Fruit fly (Drosophila melanogaster) whole organism, embryonic: ENCODE results near the gene Tlk.

ENCODE experiments used
- CG10321 ChIP-seq: fragments of 200-800 bp; sonication (Bioruptor generic); IDR thresholded peaks from 2 replicates; pipeline ENCODE4 v1.3.6; 2022; ENCODE audit warnings: missing biosample characterization, missing genetic modification characterization
- CG11560 ChIP-seq: fragments of 200-800 bp; sonication (Bioruptor generic); IDR thresholded peaks from 3 replicates; pipeline ENCODE4 v1.3.6; 2022; ENCODE audit warnings: missing biosample characterization, missing genetic modification characterization
- CG11723 ChIP-seq: fragments of 200-800 bp; sonication (Bioruptor generic); optimal IDR thresholded peaks from 2 replicates; lab custom pipeline; 2017; ENCODE audit warnings: missing biosample characterization, mild to moderate bottlenecking, missing genetic modification characterization
- CG1233 ChIP-seq: fragments of 200-800 bp; sonication (Bioruptor generic); optimal IDR thresholded peaks from 4 replicates; lab custom pipeline; 2018; ENCODE audit warnings: missing biosample characterization, mild to moderate bottlenecking, missing genetic modification characterization
- CG14050 ChIP-seq: fragments of 200-800 bp; sonication (Bioruptor generic); IDR thresholded peaks from 3 replicates; pipeline ENCODE4 v1.3.6; 2022; ENCODE audit warnings: missing biosample characterization, missing genetic modification characterization
- CG14860 ChIP-seq: fragments of 200-800 bp; sonication (Bioruptor generic); IDR thresholded peaks from 3 replicates; pipeline ENCODE4 v1.3.6; 2022; ENCODE audit warnings: missing biosample characterization, missing genetic modification characterization; ENCODE audit not compliant: partially characterized antibody
- CG1602 ChIP-seq: fragments of 200-800 bp; sonication (Bioruptor generic); optimal IDR thresholded peaks from 3 replicates; lab custom pipeline; 2016; ENCODE audit warnings: missing biosample characterization, missing genetic modification characterization
- CG16779 ChIP-seq: fragments of 200-800 bp; sonication (Bioruptor generic); IDR thresholded peaks from 2 replicates; pipeline ENCODE4 v1.3.6; 2022; ENCODE audit warnings: missing biosample characterization, missing genetic modification characterization
- CG16813 ChIP-seq: fragments of 200-800 bp; sonication (Bioruptor generic); IDR thresholded peaks from 3 replicates; pipeline ENCODE4 v1.3.6; 2022; ENCODE audit warnings: missing biosample characterization, missing genetic modification characterization; ENCODE audit not compliant: partially characterized antibody
- CG2202 ChIP-seq: fragments of 200-800 bp; sonication (Bioruptor generic); optimal IDR thresholded peaks from 2 replicates; lab custom pipeline; 2018; ENCODE audit warnings: missing biosample characterization, mild to moderate bottlenecking, missing genetic modification characterization
- CG6689 ChIP-seq: fragments of 200-800 bp; sonication (Bioruptor generic); IDR thresholded peaks from 2 replicates; pipeline ENCODE4 v1.3.6; 2022; ENCODE audit warnings: missing biosample characterization, missing genetic modification characterization
- CG8765 ChIP-seq: fragments of 200-800 bp; sonication (Bioruptor generic); IDR thresholded peaks from 2 replicates; pipeline ENCODE4 v1.3.6; 2022; ENCODE audit warnings: missing biosample characterization, missing genetic modification characterization
- CG9817 ChIP-seq: fragments of 200-800 bp; sonication (Bioruptor generic); optimal IDR thresholded peaks from 2 replicates; lab custom pipeline; 2018; ENCODE audit warnings: missing biosample characterization, mild to moderate bottlenecking, missing genetic modification characterization, moderate library complexity
- Drgx ChIP-seq: fragments of 200-800 bp; sonication (Bioruptor generic); IDR thresholded peaks from 2 replicates; pipeline ENCODE4 v1.3.6; 2022; ENCODE audit warnings: missing biosample characterization, missing genetic modification characterization
- H2.0 ChIP-seq: fragments of 200-800 bp; sonication (Bioruptor generic); IDR thresholded peaks from 2 replicates; pipeline ENCODE4 v1.3.6; 2022; ENCODE audit warnings: missing biosample characterization, missing genetic modification characterization
- Hsf ChIP-seq: fragments of 200-800 bp; sonication (Bioruptor generic); optimal IDR thresholded peaks from 3 replicates; lab custom pipeline; 2016; ENCODE audit warnings: missing biosample characterization, missing genetic modification characterization
- Myb ChIP-seq: fragments of 200-800 bp; sonication (Bioruptor generic); optimal IDR thresholded peaks from 2 replicates; lab custom pipeline; 2016; ENCODE audit warnings: missing biosample characterization, missing genetic modification characterization
- NC2α ChIP-seq: fragments of 200-800 bp; sonication (Bioruptor generic); optimal IDR thresholded peaks from 2 replicates; lab custom pipeline; 2016; ENCODE audit warnings: missing biosample characterization, missing genetic modification characterization
- NC2β ChIP-seq: fragments of 200-800 bp; sonication (Bioruptor generic); optimal IDR thresholded peaks from 2 replicates; lab custom pipeline; 2016; ENCODE audit warnings: missing biosample characterization, missing genetic modification characterization
- Oaz ChIP-seq: fragments of 200-800 bp; sonication (Bioruptor generic); IDR thresholded peaks from 2 replicates; pipeline ENCODE4 v1.3.6; 2022; ENCODE audit warnings: missing biosample characterization, missing genetic modification characterization
- Rfx ChIP-seq: fragments of 200-800 bp; sonication (Bioruptor generic); IDR thresholded peaks from 2 replicates; pipeline ENCODE4 v1.3.6; 2022; ENCODE audit warnings: missing biosample characterization, missing genetic modification characterization
- Spps ChIP-seq: fragments of 200-800 bp; sonication (Bioruptor generic); optimal IDR thresholded peaks from 2 replicates; lab custom pipeline; 2018; ENCODE audit warnings: missing biosample characterization, mild to moderate bottlenecking, missing genetic modification characterization
- Usf ChIP-seq: fragments of 200-800 bp; sonication (Bioruptor generic); optimal IDR thresholded peaks from 2 replicates; lab custom pipeline; 2017; ENCODE audit warnings: missing genotype, missing biosample characterization, missing genetic modification characterization
- ap ChIP-seq: fragments of 200-800 bp; sonication (Bioruptor generic); IDR thresholded peaks from 2 replicates; pipeline ENCODE4 v1.3.6; 2022; ENCODE audit warnings: missing biosample characterization, missing genetic modification characterization
- ara ChIP-seq: fragments of 200-800 bp; sonication (Bioruptor generic); IDR thresholded peaks from 2 replicates; pipeline ENCODE4 v1.3.6; 2022; ENCODE audit warnings: missing biosample characterization, missing genetic modification characterization
- bowl ChIP-seq: fragments of 200-800 bp; sonication (Bioruptor generic); IDR thresholded peaks from 2 replicates; pipeline ENCODE4 v1.3.6; 2022; ENCODE audit warnings: missing biosample characterization, missing genetic modification characterization
- br ChIP-seq: fragments of >200 bp; optimal IDR thresholded peaks from 2 replicates; lab custom pipeline; 2017
- chinmo ChIP-seq: fragments of 200-800 bp; sonication (Bioruptor generic); IDR thresholded peaks from 4 replicates; pipeline ENCODE4 v1.3.6; 2022; ENCODE audit warnings: missing biosample characterization, missing genetic modification characterization; ENCODE audit not compliant: partially characterized antibody
- ci ChIP-seq: fragments of 200-800 bp; sonication (Bioruptor generic); IDR thresholded peaks from 3 replicates; pipeline ENCODE4 v1.3.6; 2022; ENCODE audit warnings: missing biosample characterization, missing genetic modification characterization
- danr ChIP-seq: fragments of 200-800 bp; sonication (Bioruptor generic); IDR thresholded peaks from 2 replicates; pipeline ENCODE4 v1.3.6; 2022; ENCODE audit warnings: missing biosample characterization, missing genetic modification characterization
- ftz-f1 ChIP-seq: fragments of 200-800 bp; sonication (Bioruptor generic); optimal IDR thresholded peaks from 2 replicates; lab custom pipeline; 2016; ENCODE audit warnings: missing biosample characterization, missing genetic modification characterization
- knrl ChIP-seq: fragments of 200-800 bp; sonication (Bioruptor generic); IDR thresholded peaks from 3 replicates; pipeline ENCODE4 v1.3.6; 2022; ENCODE audit warnings: missing biosample characterization, missing genetic modification characterization; ENCODE audit not compliant: partially characterized antibody
- lmd ChIP-seq: fragments of 200-800 bp; sonication (Bioruptor generic); IDR thresholded peaks from 2 replicates; pipeline ENCODE4 v1.3.6; 2022; ENCODE audit warnings: missing biosample characterization, missing genetic modification characterization
- onecut ChIP-seq: fragments of 200-800 bp; sonication (Bioruptor generic); IDR thresholded peaks from 2 replicates; pipeline ENCODE4 v1.3.6; 2022; ENCODE audit warnings: missing biosample characterization, missing genetic modification characterization
- rib ChIP-seq: fragments of 200-800 bp; sonication (Bioruptor generic); IDR thresholded peaks from 2 replicates; pipeline ENCODE4 v1.3.6; 2022; ENCODE audit warnings: missing biosample characterization, missing genetic modification characterization
- row ChIP-seq: fragments of 200-800 bp; sonication (Bioruptor generic); IDR thresholded peaks from 3 replicates; pipeline ENCODE4 v1.3.6; 2022; ENCODE audit warnings: missing biosample characterization, missing genetic modification characterization
- sens ChIP-seq: fragments of 200-800 bp; sonication (Bioruptor generic); peaks from one replicate; lab custom pipeline; 2016; ENCODE audit warnings: missing biosample characterization, missing genetic modification characterization
- slbo ChIP-seq: fragments of 200-800 bp; sonication (Bioruptor generic); IDR thresholded peaks from 2 replicates; pipeline ENCODE4 v1.3.6; 2022; ENCODE audit warnings: missing biosample characterization, missing genetic modification characterization
- slou ChIP-seq: fragments of 200-800 bp; sonication (Bioruptor generic); optimal IDR thresholded peaks from 3 replicates; lab custom pipeline; 2016; ENCODE audit warnings: missing biosample characterization, missing genetic modification characterization
- sna ChIP-seq: fragments of 200-800 bp; sonication (Bioruptor generic); IDR thresholded peaks from 2 replicates; pipeline ENCODE4 v1.3.6; 2022; ENCODE audit warnings: missing biosample characterization, missing genetic modification characterization; ENCODE audit not compliant: partially characterized antibody
- sob ChIP-seq: fragments of 200-800 bp; sonication (Bioruptor generic); IDR thresholded peaks from 2 replicates; pipeline ENCODE4 v1.3.6; 2022; ENCODE audit warnings: missing biosample characterization, missing genetic modification characterization
- ssp ChIP-seq: fragments of 200-800 bp; sonication (Bioruptor generic); IDR thresholded peaks from 2 replicates; pipeline ENCODE4 v1.3.6; 2022; ENCODE audit warnings: missing biosample characterization, missing genetic modification characterization
- tgo ChIP-seq: fragments of 200-800 bp; sonication (Bioruptor generic); IDR thresholded peaks from 3 replicates; pipeline ENCODE4 v1.3.6; 2022; ENCODE audit warnings: missing biosample characterization, missing genetic modification characterization
- tna ChIP-seq: fragments of 200-800 bp; sonication (Bioruptor generic); IDR thresholded peaks from 2 replicates; pipeline ENCODE4 v1.3.6; 2022; ENCODE audit warnings: missing biosample characterization, missing genetic modification characterization; ENCODE audit not compliant: partially characterized antibody
- toy ChIP-seq: fragments of 200-800 bp; sonication (Bioruptor generic); IDR thresholded peaks from 2 replicates; pipeline ENCODE4 v1.3.6; 2022; ENCODE audit warnings: missing biosample characterization, missing genetic modification characterization
- ttk ChIP-seq: fragments of 200-800 bp; sonication (Bioruptor generic); IDR thresholded peaks from 2 replicates; pipeline ENCODE4 v2.1.2; 2022; ENCODE audit warnings: missing biosample characterization, missing genetic modification characterization
- vvl ChIP-seq: fragments of 200-800 bp; sonication (Bioruptor generic); IDR thresholded peaks from 2 replicates; pipeline ENCODE4 v1.3.6; 2022; ENCODE audit warnings: missing biosample characterization, missing genetic modification characterization
- wdn ChIP-seq: fragments of 200-800 bp; sonication (Bioruptor generic); IDR thresholded peaks from 2 replicates; pipeline ENCODE4 v1.3.6; 2022; ENCODE audit warnings: missing biosample characterization, missing genetic modification characterization
- wor ChIP-seq: fragments of 200-800 bp; sonication (Bioruptor generic); IDR thresholded peaks from 2 replicates; pipeline ENCODE4 v1.3.6; 2022; ENCODE audit warnings: missing biosample characterization, missing genetic modification characterization
- yki ChIP-seq: fragments of >200 bp; optimal IDR thresholded peaks from 3 replicates; lab custom pipeline; 2018
- zen ChIP-seq: fragments of 200-800 bp; sonication (Bioruptor generic); optimal IDR thresholded peaks from 3 replicates; lab custom pipeline; 2018; ENCODE audit warnings: missing biosample characterization, mild to moderate bottlenecking, missing genetic modification characterization, moderate library complexity
- zf30C ChIP-seq: fragments of 200-800 bp; sonication (Bioruptor generic); optimal IDR thresholded peaks from 3 replicates; lab custom pipeline; 2018; ENCODE audit warnings: missing biosample characterization, mild to moderate bottlenecking, missing genetic modification characterization

Gene Tlk

dm6 chrX:3720176-3720981, 572 bp downstream of the Tlk start (continued):
- no peak for TF ChIP-seq ftz-f1
- TF ChIP-seq sens, result peak; percentile 44
- TF ChIP-seq wdn (GFP tag; lab: Robert Waterston, UW), result no peak
- no peak for TF ChIP-seq wor (GFP tag; lab: Robert Waterston, UW)
- TF ChIP-seq NC2β, result no peak
- 0 out of 4 replicates have a peak, but pooled peaks have one; percentile 58 for TF ChIP-seq chinmo (GFP tag; lab: Robert Waterston, UW)
- TF ChIP-seq CG11723 (GFP tag; lab: Kevin White, UChicago), result no peak
- TF ChIP-seq vvl (GFP tag; lab: Robert Waterston, UW), result no peak
- no peak for TF ChIP-seq toy
- TF ChIP-seq onecut (GFP tag; lab: Robert Waterston, UW), result no peak
- TF ChIP-seq CG10321 (GFP tag; lab: Robert Waterston, UW), result peak; percentile 31; the same call in 1 of the 2 replicates
- TF ChIP-seq CG14860, result no peak
- no peak for TF ChIP-seq tgo (GFP tag; lab: Robert Waterston, UW)
- no peak for TF ChIP-seq Spps (tag; lab: Kevin White, UChicago)
- no peak for TF ChIP-seq Oaz (GFP tag; lab: Robert Waterston, UW)
- no peak for TF ChIP-seq CG11560 (tag; lab: Robert Waterston, UW)
- TF ChIP-seq zen, result no peak
- no peak for TF ChIP-seq knrl (GFP tag; lab: Robert Waterston, UW)
- no peak for TF ChIP-seq CG1602 (GFP tag; lab: Kevin White, UChicago)
- no peak for TF ChIP-seq CG1233 (GFP tag; lab: Kevin White, UChicago)
- peak; percentile 13 for TF ChIP-seq zf30C (GFP tag; lab: Kevin White, UChicago)
- no peak for TF ChIP-seq CG8765 (GFP tag; lab: Robert Waterston, UW)
- peak; percentile 88 for TF ChIP-seq rib (GFP tag; lab: Robert Waterston, UW)
- no peak for TF ChIP-seq NC2α (GFP tag; lab: Kevin White, UChicago)
- TF ChIP-seq danr (GFP tag; lab: Robert Waterston, UW), result no peak

- TF ChIP-seq ttk (no peak), CG2202 (tag; lab: Kevin White, UChicago) (no peak), Hsf (GFP tag; lab: Kevin White, UChicago) (no peak), tna (GFP tag; lab: Robert Waterston, UW) (no peak), ap (GFP tag; lab: Robert Waterston, UW) (0 out of 2 replicates have a peak, but pooled peaks have one; percentile 4), ssp (GFP tag; lab: Robert Waterston, UW) (no peak), zf30C (GFP tag; lab: Kevin White, UChicago) (no peak), CG6689 (GFP tag; lab: Robert Waterston, UW) (peak; percentile 15; the same call in 1 of the 2 replicates), slbo (GFP tag; lab: Robert Waterston, UW) (0 out of 2 replicates have a peak, but pooled peaks have one; percentile 33), ara (GFP tag; lab: Robert Waterston, UW) (peak; percentile 24; the same call in 1 of the 2 replicates), CG16813 (GFP tag; lab: Robert Waterston, UW) (no peak), yki (lab: Kevin White, UChicago) (no peak), CG14050 (no peak), lmd (no peak), ci (0 out of 3 replicates have a peak, but pooled peaks have one; percentile 17), CG9817 (tag; lab: Kevin White, UChicago) (no peak), slou (GFP tag; lab: Kevin White, UChicago) (no peak), row (GFP tag; lab: Robert Waterston, UW) (peak; percentile 11; the same call in 1 of the 3 replicates), Myb (GFP tag; lab: Kevin White, UChicago) (no peak), sna (no peak), Usf (GFP tag; lab: Kevin White, UChicago) (no peak), Drgx (GFP tag; lab: Robert Waterston, UW) (0 out of 2 replicates have a peak, but pooled peaks have one; percentile 14), br (lab: Kevin White, UChicago) (no peak), Rfx (no peak), sob (GFP tag; lab: Robert Waterston, UW) (0 out of 2 replicates have a peak, but pooled peaks have one; percentile 12), CG16779 (GFP tag; lab: Robert Waterston, UW) (no peak), H2.0 (GFP tag; lab: Robert Waterston, UW) (no peak), bowl (GFP tag; lab: Robert Waterston, UW) (no peak)
Observed at dm6 chrX:3721568-3721967, 1.8 kb downstream of the Tlk start.
